Worm (Caenorhabditis elegans): ENCODE measurements around the gene shk-1.

Gene shk-1

ce11 chrII:9775790-9776189 lies 17.8 kb downstream of the shk-1 start, which contains the start of gene T10B9.9:
Gene T10B9.9, minus strand, starts transcription at chrII:9775890.
- TF ChIP-seq F37B4.10 (GFP tag; IDR thresholded peaks at IDR 0.05) (no peak), hlh-26 (GFP tag; conservative IDR thresholded peaks at IDR 0.05) (no peak), madf-8 (GFP tag; conservative IDR thresholded peaks at IDR 0.05) (no peak)

- TF ChIP-seq bed-2 (GFP tag; IDR thresholded peaks at IDR 0.05) (no peak), Y56A3A.18 (GFP tag; IDR thresholded peaks at IDR 0.05) (no peak), egl-44 (GFP tag; IDR thresholded peaks at IDR 0.05) (no peak), unc-62 (GFP tag; optimal IDR thresholded peaks at IDR 0.05) (no peak), mxl-1 (tag; optimal IDR thresholded peaks at IDR 0.05) (no peak), athp-1 (tag; optimal IDR thresholded peaks at IDR 0.05) (no peak), D2030.7 (GFP tag; IDR thresholded peaks at IDR 0.05) (no peak), C17E4.6 (GFP tag; IDR thresholded peaks at IDR 0.05) (no peak), F23B12.7 (tag; optimal IDR thresholded peaks at IDR 0.05; ENCODE audit: insufficient read depth) (no peak), die-1 (tag; optimal IDR thresholded peaks at IDR 0.05) (no peak), F39B2.1 (GFP tag; IDR thresholded peaks at IDR 0.05) (no peak), sea-2 (GFP tag; IDR thresholded peaks at IDR 0.05) (no peak)
These were observed 20.5 kb downstream of the shk-1 start for ce11 chrII:9778495-9778894.

- peak; percentile 55 for TF ChIP-seq nhr-80 (tag; optimal IDR thresholded peaks at IDR 0.05)
- TF ChIP-seq aptf-3 (GFP tag; IDR thresholded peaks at IDR 0.05), result no peak
These were observed 23.8 kb downstream of the shk-1 start, which contains the start of gene cyp-13A1 for ce11 chrII:9781842-9782241. Gene cyp-13A1, minus strand, starts transcription at chrII:9781997.

- TF ChIP-seq F57A8.1 (GFP tag; optimal IDR thresholded peaks at IDR 0.05) (no peak), aptf-3 (GFP tag; IDR thresholded peaks at IDR 0.05) (no peak)
These were observed 24.3 kb downstream of the shk-1 start, which contains the start of gene T10B9.14 for ce11 chrII:9782337-9782736. Gene T10B9.14, minus strand, starts transcription at chrII:9782437.

- TF ChIP-seq ceh-58 (GFP tag; IDR thresholded peaks at IDR 0.05), result no peak
- TF ChIP-seq let-526 (GFP tag; IDR thresholded peaks at IDR 0.05), result no peak
These were observed 28.2 kb downstream of the shk-1 start for ce11 chrII:9786215-9786614.

ce11 chrII:9787395-9788152 lies 29.5 kb downstream of the shk-1 start, which contains the start of gene cyp-13A2:
Gene cyp-13A2, minus strand, starts transcription at chrII:9787629.
- no peak for TF ChIP-seq cebp-2 (GFP tag; IDR thresholded peaks at IDR 0.05)
- TF ChIP-seq snpc-1.1 (tag; optimal IDR thresholded peaks at IDR 0.05; ENCODE audit: insufficient read depth), result peak; percentile 93
- TF ChIP-seq ztf-28 (GFP tag; IDR thresholded peaks at IDR 0.05), result no peak
- no peak for TF ChIP-seq unc-130 (GFP tag; optimal IDR thresholded peaks at IDR 0.05)
- TF ChIP-seq lsy-27 (tag; optimal IDR thresholded peaks at IDR 0.05; ENCODE audit: borderline replicate concordance, insufficient read depth), result no peak
- TF ChIP-seq ama-1 (optimal IDR thresholded peaks at IDR 0.05), result no peak
- TF ChIP-seq ama-1 (GFP tag; optimal IDR thresholded peaks at IDR 0.05), result no peak
- TF ChIP-seq ceh-91 (GFP tag; IDR thresholded peaks at IDR 0.05), result no peak
- TF ChIP-seq die-1 (tag; optimal IDR thresholded peaks at IDR 0.05), result no peak
- peak; percentile 84 for TF ChIP-seq hmg-1.2 (GFP tag; IDR thresholded peaks at IDR 0.05)
- TF ChIP-seq lag-1 (GFP tag; IDR thresholded peaks at IDR 0.05), result no peak
- TF ChIP-seq egl-44 (GFP tag; IDR thresholded peaks at IDR 0.05), result no peak
- no peak for TF ChIP-seq madf-10 (tag; optimal IDR thresholded peaks at IDR 0.05)
- TF ChIP-seq mel-28 (tag; optimal IDR thresholded peaks at IDR 0.05; ENCODE audit: borderline replicate concordance), result no peak
- no peak for TF ChIP-seq aptf-2 (GFP tag; conservative IDR thresholded peaks at IDR 0.05)
- TF ChIP-seq B0035.1 (tag; optimal IDR thresholded peaks at IDR 0.05), result no peak
- TF ChIP-seq F57C9.4 (tag; optimal IDR thresholded peaks at IDR 0.05), result no peak
- no peak for TF ChIP-seq lin-35 (GFP tag; optimal IDR thresholded peaks at IDR 0.05)
- no peak for TF ChIP-seq zim-3 (tag; optimal IDR thresholded peaks at IDR 0.05)
- TF ChIP-seq ztf-18 (tag; optimal IDR thresholded peaks at IDR 0.05), result no peak
- no peak for TF ChIP-seq nhr-179 (tag; optimal IDR thresholded peaks at IDR 0.05)
- TF ChIP-seq tbx-9 (tag; optimal IDR thresholded peaks at IDR 0.05; ENCODE audit: borderline replicate concordance), result no peak
- TF ChIP-seq nhr-80 (tag; optimal IDR thresholded peaks at IDR 0.05), result peak; percentile 89
